Worm (Caenorhabditis elegans) whole organism, L3 larva: ENCODE results near the gene lgmn-1.

Source experiments
- ceh-82 ChIP-seq: fragments of 150-350 bp; optimal IDR thresholded peaks from 2 replicates; lab custom pipeline; 2014; ENCODE audit warnings: missing biosample characterization, missing genetic modification characterization
- ceh-9 ChIP-seq: sonication (generic microtip); optimal IDR thresholded peaks from 2 replicates; lab custom pipeline; 2018; ENCODE audit warnings: missing biosample characterization, missing genetic modification characterization
- daf-12 ChIP-seq: fragments of 150-350 bp; optimal IDR thresholded peaks from 2 replicates; lab custom pipeline; 2014; ENCODE audit warnings: missing biosample characterization, missing genetic modification reagents, missing genetic modification characterization
- fkh-2 ChIP-seq: fragments of 150-350 bp; optimal IDR thresholded peaks from 2 replicates; lab custom pipeline; 2014; ENCODE audit warnings: missing biosample characterization, missing genetic modification reagents, missing genetic modification characterization
- hmg-11 ChIP-seq: sonication (generic microtip); optimal IDR thresholded peaks from 2 replicates; lab custom pipeline; 2016; ENCODE audit warnings: missing genetic modification characterization, missing compliant biosample characterization
- lin-39 ChIP-seq: fragments of 150-350 bp; optimal IDR thresholded peaks from 2 replicates; lab custom pipeline; 2018; ENCODE audit warnings: missing biosample characterization, missing genetic modification reagents, missing genetic modification characterization
- lsy-12 ChIP-seq: sonication (generic microtip); optimal IDR thresholded peaks from 2 replicates; lab custom pipeline; 2016; ENCODE audit warnings: mild to moderate bottlenecking, missing genetic modification characterization, missing compliant biosample characterization
- nhr-23 ChIP-seq: fragments of 150-350 bp; optimal IDR thresholded peaks from 2 replicates; lab custom pipeline; 2014; ENCODE audit warnings: missing biosample characterization, missing genetic modification reagents, missing genetic modification characterization
- nhr-237 ChIP-seq: fragments of 150-350 bp; optimal IDR thresholded peaks from 2 replicates; lab custom pipeline; 2014; ENCODE audit warnings: missing biosample characterization, missing genetic modification characterization
- nhr-77 ChIP-seq: fragments of 150-350 bp; optimal IDR thresholded peaks from 2 replicates; lab custom pipeline; 2014; ENCODE audit warnings: missing biosample characterization, missing genetic modification characterization
- pha-4 ChIP-seq: fragments of 150-350 bp; optimal IDR thresholded peaks from 2 replicates; lab custom pipeline; 2014; ENCODE audit warnings: missing biosample characterization, missing genetic modification reagents, missing genetic modification characterization
- sea-2 ChIP-seq: fragments of 150-350 bp; sonication (generic microtip); optimal IDR thresholded peaks from 4 replicates; lab custom pipeline; 2014; ENCODE audit warnings: missing biosample characterization, missing genetic modification reagents, missing genetic modification characterization
- skn-1 ChIP-seq: fragments of 150-350 bp; optimal IDR thresholded peaks from 2 replicates; lab custom pipeline; 2014; ENCODE audit warnings: missing biosample characterization, missing genetic modification characterization
- tbx-2 ChIP-seq: sonication (generic microtip); optimal IDR thresholded peaks from 2 replicates; lab custom pipeline; 2016; ENCODE audit warnings: mild to moderate bottlenecking, missing genetic modification characterization, missing compliant biosample characterization
- unc-62 ChIP-seq: fragments of 150-350 bp; sonication (generic microtip); optimal IDR thresholded peaks from 4 replicates; lab custom pipeline; 2014; ENCODE audit warnings: missing biosample characterization, missing genetic modification reagents, missing genetic modification characterization
- ztf-4 ChIP-seq: fragments of 150-350 bp; optimal IDR thresholded peaks from 2 replicates; lab custom pipeline; 2014; ENCODE audit warnings: missing biosample characterization, missing genetic modification characterization

lgmn-1 gene

ce11 chrV:12563187-12563586 is 50.3 kb downstream of the lgmn-1 start, which contains the start of gene mrps-5:
TSS of gene mrps-5 (plus strand) at chrV:12563487.
- TF ChIP-seq nhr-23 (tag; lab: Kevin White, UChicago) (no peak), nhr-77 (tag; lab: Kevin White, UChicago) (no peak), hmg-11 (tag; lab: Kevin White, UChicago) (no peak), unc-62 (no peak), daf-12 (tag; lab: Kevin White, UChicago) (no peak), lsy-12 (tag; lab: Kevin White, UChicago) (no peak), skn-1 (tag; lab: Kevin White, UChicago) (no peak), ceh-82 (tag; lab: Kevin White, UChicago) (no peak), pha-4 (tag; lab: Kevin White, UChicago) (no peak), tbx-2 (tag; lab: Kevin White, UChicago) (no peak), ceh-9 (tag; lab: Kevin White, UChicago) (no peak), sea-2 (GFP tag; lab: Kevin White, UChicago) (no peak), lin-39 (no peak), fkh-2 (no peak), nhr-237 (tag; lab: Kevin White, UChicago) (no peak), ztf-4 (no peak)
